Worm (Caenorhabditis elegans): Measurements from ENCODE around the gene F29F11.20.

DNA sequence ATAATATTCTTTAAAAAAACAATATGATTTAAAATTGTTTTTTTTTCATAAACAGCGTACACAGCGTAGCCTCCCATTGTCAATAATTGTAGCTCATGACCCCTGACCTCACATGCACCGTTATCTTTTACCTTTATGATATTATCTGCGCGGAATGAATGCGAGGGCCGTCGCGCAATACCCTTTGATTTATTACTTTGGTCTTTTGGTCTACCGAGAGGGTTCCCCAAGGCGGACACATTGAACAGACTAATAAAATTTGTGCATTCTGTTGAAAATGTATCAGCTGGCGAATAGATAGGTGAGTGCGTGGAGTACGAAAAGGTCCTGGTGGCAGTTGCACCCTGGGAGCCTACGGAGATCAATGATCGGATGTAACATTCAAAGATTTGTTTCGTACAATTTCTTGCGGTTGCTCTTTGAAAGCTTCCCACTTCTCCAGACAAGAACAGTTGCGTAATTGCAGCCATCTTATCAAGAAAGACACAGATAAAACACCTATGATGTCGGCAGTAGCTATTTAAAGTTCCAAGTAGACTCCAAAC is 32.7 kb downstream of the F29F11.20 start:
- TF ChIP-seq ztf-11 (tag; optimal IDR thresholded peaks at IDR 0.05) = no peak
- peak; percentile 55 for TF ChIP-seq mab-5 (tag; optimal IDR thresholded peaks at IDR 0.05)
- no peak for TF ChIP-seq ztf-4 (tag; optimal IDR thresholded peaks at IDR 0.05)
- no peak for TF ChIP-seq Y55F3AM.14 (GFP tag; optimal IDR thresholded peaks at IDR 0.05)
- no peak for TF ChIP-seq unc-62 (GFP tag; optimal IDR thresholded peaks at IDR 0.05)
- no peak for TF ChIP-seq skn-1 (tag; optimal IDR thresholded peaks at IDR 0.05)
- no peak for TF ChIP-seq zag-1 (tag; optimal IDR thresholded peaks at IDR 0.05)
- no peak for TF ChIP-seq elt-1 (tag; optimal IDR thresholded peaks at IDR 0.05)
- no peak for TF ChIP-seq nhr-77 (tag; optimal IDR thresholded peaks at IDR 0.05)
